Worm (Caenorhabditis elegans): ENCODE results near the gene F21C10.19.

DNA sequence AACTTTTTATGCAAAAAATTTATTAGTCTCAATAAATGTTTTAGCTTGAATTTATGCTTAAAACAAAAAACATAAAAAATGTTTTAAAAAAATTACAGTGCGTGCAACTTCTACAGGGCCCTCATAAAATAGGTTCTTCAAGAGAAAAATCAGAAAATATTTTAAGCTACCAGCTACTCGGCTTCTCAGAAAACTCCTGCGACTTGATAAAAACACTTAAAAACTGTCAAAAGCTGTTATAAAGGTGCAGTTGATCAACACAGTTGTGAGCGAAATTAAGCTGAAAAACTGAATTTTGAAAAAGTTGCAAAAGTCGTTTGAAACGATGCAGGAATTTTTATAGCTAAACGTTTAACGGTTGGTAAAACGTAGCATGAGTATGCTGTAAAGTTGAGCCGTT, 42.1 kb upstream of the F21C10.19 start:
- TF ChIP-seq mdt-29 (GFP tag; IDR thresholded peaks at IDR 0.05), result peak; percentile 78; the same call in 1 of the 2 replicates
- no peak for TF ChIP-seq ces-1 (GFP tag; optimal IDR thresholded peaks at IDR 0.05)
- TF ChIP-seq nhr-111 (GFP tag; optimal IDR thresholded peaks at IDR 0.05), result no peak
- TF ChIP-seq ceh-20 (GFP tag; IDR thresholded peaks at IDR 0.05), result no peak
- TF ChIP-seq mes-2 (tag; optimal IDR thresholded peaks at IDR 0.05; ENCODE audit: poor library complexity, severe bottlenecking), result no peak
- TF ChIP-seq hif-1 (tag; optimal IDR thresholded peaks at IDR 0.05), result no peak
- no peak for TF ChIP-seq fkh-10 (GFP tag; optimal IDR thresholded peaks at IDR 0.05)
- TF ChIP-seq hlh-30 (tag; optimal IDR thresholded peaks at IDR 0.05; ENCODE audit: insufficient read depth), result no peak
